Worm (Caenorhabditis elegans): ENCODE measurements around the gene C36C5.4.

C36C5.4 gene

ce11 chrV:3166260-3166659 lies at the start of gene C36C5.4:
TSS of gene C36C5.4 (plus strand) at chrV:3166560.
- TF ChIP-seq lin-15B (tag; optimal IDR thresholded peaks at IDR 0.05) (no peak), dmd-9 (GFP tag; IDR thresholded peaks at IDR 0.05) (no peak), R02D3.7 (tag; optimal IDR thresholded peaks at IDR 0.05) (no peak), attf-4 (tag; optimal IDR thresholded peaks at IDR 0.05) (no peak), dpl-1 (GFP tag; optimal IDR thresholded peaks at IDR 0.05) (no peak), dmd-6 (GFP tag; IDR thresholded peaks at IDR 0.05) (no peak), mxl-3 (GFP tag; optimal IDR thresholded peaks at IDR 0.05) (no peak), mxl-2 (GFP tag; conservative IDR thresholded peaks at IDR 0.05) (no peak), dmd-8 (GFP tag; IDR thresholded peaks at IDR 0.05) (no peak), lin-29 (GFP tag; IDR thresholded peaks at IDR 0.05) (no peak), ZK546.5 (tag; optimal IDR thresholded peaks at IDR 0.05) (no peak), lir-3 (tag; optimal IDR thresholded peaks at IDR 0.05) (no peak), T26A8.4 (GFP tag; IDR thresholded peaks at IDR 0.05) (no peak), snpc-1.2 (GFP tag; IDR thresholded peaks at IDR 0.05) (no peak), nhr-76 (tag; optimal IDR thresholded peaks at IDR 0.05) (no peak)

ce11 chrV:3118167-3118566 lies 48.2 kb upstream of the C36C5.4 start, which contains the start of gene clec-210:
TSS of gene clec-210 (plus strand) at chrV:3118377.
- TF ChIP-seq mxl-3 (GFP tag; optimal IDR thresholded peaks at IDR 0.05) = no peak
- TF ChIP-seq lin-39 (tag; optimal IDR thresholded peaks at IDR 0.05) = no peak
- peak; percentile 52 for TF ChIP-seq pqm-1 (tag; optimal IDR thresholded peaks at IDR 0.05)
- peak; percentile 92 for TF ChIP-seq nhr-28 (tag; optimal IDR thresholded peaks at IDR 0.05)
- peak; percentile 50 for TF ChIP-seq dmd-6 (GFP tag; IDR thresholded peaks at IDR 0.05)

ce11 chrV:3119185-3119584 lies 47.2 kb upstream of the C36C5.4 start:
- TF ChIP-seq F49E8.2 (tag; optimal IDR thresholded peaks at IDR 0.05; ENCODE audit: borderline replicate concordance) = no peak
- peak; percentile 51 for TF ChIP-seq pqm-1 (tag; optimal IDR thresholded peaks at IDR 0.05)
- TF ChIP-seq zip-11 (GFP tag; IDR thresholded peaks at IDR 0.05) = no peak
- TF ChIP-seq snpc-4 (tag; optimal IDR thresholded peaks at IDR 0.05) = no peak
- TF ChIP-seq dmd-6 (GFP tag; IDR thresholded peaks at IDR 0.05) = peak; percentile 49; the same call in 1 of the 2 replicates
- TF ChIP-seq nhr-28 (tag; optimal IDR thresholded peaks at IDR 0.05) = peak; percentile 87
- TF ChIP-seq Y5F2A.4 (GFP tag; optimal IDR thresholded peaks at IDR 0.05) = no peak

- TF ChIP-seq aha-1 (tag) = peak; percentile 49
- TF ChIP-seq lin-15B (tag; optimal IDR thresholded peaks at IDR 0.05) = no peak
Observed at ce11 chrV:3121743-3122142, 44.6 kb upstream of the C36C5.4 start, which contains the start of gene srt-56. TSS of gene srt-56 (minus strand) at chrV:3121843.

- no peak for TF ChIP-seq hmg-1.1 (GFP tag; IDR thresholded peaks at IDR 0.05)
- peak; percentile 93 for TF ChIP-seq aha-1 (tag)
- no peak for TF ChIP-seq zfp-2 (tag; optimal IDR thresholded peaks at IDR 0.05)
Observed at ce11 chrV:3122403-3122802, 44.0 kb upstream of the C36C5.4 start.

- no peak for TF ChIP-seq zip-2 (tag; optimal IDR thresholded peaks at IDR 0.05)
- TF ChIP-seq aha-1 (tag) = peak; percentile 28
Observed at ce11 chrV:3124912-3125311, 41.4 kb upstream of the C36C5.4 start, which contains the start of gene Y73C8C.12. TSS of gene Y73C8C.12 (plus strand) at chrV:3125212.

- peak; percentile 32 for TF ChIP-seq aha-1 (tag)
- no peak for TF ChIP-seq mdl-1 (tag; optimal IDR thresholded peaks at IDR 0.05)
- TF ChIP-seq nhr-28 (tag; optimal IDR thresholded peaks at IDR 0.05) = peak; percentile 64
Observed at ce11 chrV:3127670-3128069, 38.7 kb upstream of the C36C5.4 start, which contains the start of gene Y73C8C.10. TSS of gene Y73C8C.10 (minus strand) at chrV:3127770.

ce11 chrV:3128803-3129202 lies 37.6 kb upstream of the C36C5.4 start, which contains the start of gene tat-6:
TSS of gene tat-6 (plus strand) at chrV:3129103.
- TF ChIP-seq nhr-6 (tag; optimal IDR thresholded peaks at IDR 0.05) (no peak), nhr-28 (tag; optimal IDR thresholded peaks at IDR 0.05) (no peak), rbr-2 (tag; optimal IDR thresholded peaks at IDR 0.05) (no peak), lin-39 (tag; optimal IDR thresholded peaks at IDR 0.05) (no peak), Y5F2A.4 (GFP tag; optimal IDR thresholded peaks at IDR 0.05) (no peak), lin-38 (GFP tag; IDR thresholded peaks at IDR 0.05) (no peak), nhr-41 (GFP tag; IDR thresholded peaks at IDR 0.05) (no peak), snpc-4 (tag; optimal IDR thresholded peaks at IDR 0.05) (no peak), F10B5.3 (tag; optimal IDR thresholded peaks at IDR 0.05) (no peak), hif-1 (tag; optimal IDR thresholded peaks at IDR 0.05) (no peak), ZK546.5 (tag; optimal IDR thresholded peaks at IDR 0.05) (no peak), jun-1 (tag; optimal IDR thresholded peaks at IDR 0.05) (no peak)

All from whole organism, L4 larva.